Worm (Caenorhabditis elegans): ENCODE measurements around the gene btb-8.

btb-8 gene

DNA sequence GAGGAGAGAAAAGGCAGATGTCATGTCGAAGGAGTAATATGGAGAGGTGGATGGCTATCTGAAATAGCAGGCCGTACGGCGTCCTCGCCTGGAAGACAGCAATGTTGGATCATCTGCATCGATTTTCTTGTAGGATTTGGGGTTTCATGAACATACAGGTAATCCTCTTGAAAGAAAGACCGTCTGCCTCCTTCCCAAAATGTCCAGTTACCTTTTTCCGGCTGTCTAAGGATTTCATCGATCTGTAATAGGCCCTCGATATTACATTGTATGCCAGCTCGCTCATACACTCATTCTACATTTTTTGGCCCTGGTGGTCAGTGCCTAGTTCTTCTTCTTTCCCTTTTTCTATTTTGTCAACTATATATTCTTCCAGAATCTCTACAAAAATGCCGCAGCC lies at the start of gene btb-8, which contains the start of gene fbxb-5:
btb-8 (plus strand) TSS at position 377 of the 400 bp plus-strand sequence.
fbxb-5 (minus strand) TSS at position 101 of the 400 bp plus-strand sequence.
- no peak for TF ChIP-seq unc-62 (GFP tag; optimal IDR thresholded peaks at IDR 0.05)

- TF ChIP-seq unc-62 (GFP tag; optimal IDR thresholded peaks at IDR 0.05) = no peak
Observed at ce11 chrII:1676088-1676487, 46.5 kb upstream of the btb-8 start, which contains the start of gene fbxb-17. TSS of gene fbxb-17 (plus strand) at chrII:1676388.

DNA sequence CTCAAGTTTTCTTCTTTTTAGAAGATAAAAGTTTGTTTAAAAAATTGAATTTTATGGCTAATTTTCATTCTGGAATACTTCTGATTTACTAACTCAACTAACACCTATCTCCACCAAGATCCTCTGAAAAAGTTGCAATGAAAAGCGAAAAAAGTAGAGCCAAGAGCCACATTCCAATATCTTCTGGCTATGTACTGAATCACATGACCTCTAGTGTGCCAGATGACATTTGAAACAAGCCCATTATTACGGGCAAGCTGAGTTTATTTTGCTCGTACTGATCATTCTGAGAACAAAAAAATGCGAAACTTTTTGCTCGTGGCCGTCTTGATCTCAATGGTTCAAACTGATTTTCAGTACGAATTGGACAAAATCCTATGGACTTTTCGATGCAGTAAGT lies 43.5 kb upstream of the btb-8 start, which contains the start of gene irld-36:
irld-36 (plus strand) TSS at position 301 of the 400 bp plus-strand sequence.
- no peak for TF ChIP-seq unc-62 (GFP tag; optimal IDR thresholded peaks at IDR 0.05)

DNA sequence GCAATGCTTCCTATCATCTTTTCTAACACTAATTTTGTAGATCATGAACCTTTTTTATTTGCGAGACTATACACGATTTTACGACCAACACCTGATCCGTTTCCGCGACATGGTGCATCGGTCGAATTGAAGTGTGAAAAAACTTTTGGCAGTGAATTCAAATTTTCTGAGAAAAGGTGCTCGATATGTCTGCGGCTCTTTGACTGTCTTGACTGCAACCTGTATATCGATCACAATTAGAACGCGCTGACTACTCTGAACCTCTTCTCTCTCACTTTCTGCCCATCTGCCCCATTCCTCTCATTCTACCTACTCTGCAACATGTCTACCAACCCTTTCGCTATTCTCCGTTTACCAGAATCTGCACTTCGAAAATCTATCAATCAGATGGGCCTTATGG lies 40.4 kb upstream of the btb-8 start, which contains the start of gene fbxb-26:
fbxb-26 (plus strand) TSS at position 301 of the 400 bp plus-strand sequence.
- no peak for TF ChIP-seq unc-62 (GFP tag; optimal IDR thresholded peaks at IDR 0.05)

ce11 chrII:1683742-1684141 lies 38.8 kb upstream of the btb-8 start, which contains the start of gene fbxb-25:
TSS of gene fbxb-25 (plus strand) at chrII:1684042.
- TF ChIP-seq unc-62 (GFP tag; optimal IDR thresholded peaks at IDR 0.05) = no peak

DNA sequence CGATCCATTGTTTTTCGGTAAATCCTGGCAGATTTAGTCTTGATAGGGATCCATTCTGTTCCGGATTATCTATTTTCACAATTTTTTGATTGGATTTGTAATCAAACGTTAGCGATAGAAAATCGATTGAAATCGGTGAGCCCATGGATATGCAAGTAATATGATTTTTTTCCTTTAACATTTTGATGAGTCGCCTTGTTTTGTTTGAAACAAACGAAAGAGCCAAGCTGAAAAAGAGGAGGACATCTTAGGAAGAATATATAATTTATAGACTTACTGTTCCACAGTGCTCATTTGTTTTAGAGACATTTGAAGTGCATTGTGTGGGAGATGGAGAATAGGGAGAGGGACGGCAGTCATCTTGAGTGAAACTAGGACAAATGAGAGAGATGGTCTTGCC lies 33.8 kb upstream of the btb-8 start, which contains the start of the genes fbxb-18 and fbxb-19:
fbxb-18 (minus strand) TSS at position 101 of the 400 bp plus-strand sequence.
fbxb-19 (minus strand) TSS at position 369 of the 400 bp plus-strand sequence.
- no peak for TF ChIP-seq unc-62 (GFP tag; optimal IDR thresholded peaks at IDR 0.05)

- no peak for TF ChIP-seq unc-62 (GFP tag; optimal IDR thresholded peaks at IDR 0.05)
Observed at ce11 chrII:1691011-1691410, 31.6 kb upstream of the btb-8 start, which contains the start of gene fbxc-22. TSS of gene fbxc-22 (minus strand) at chrII:1691111.

DNA sequence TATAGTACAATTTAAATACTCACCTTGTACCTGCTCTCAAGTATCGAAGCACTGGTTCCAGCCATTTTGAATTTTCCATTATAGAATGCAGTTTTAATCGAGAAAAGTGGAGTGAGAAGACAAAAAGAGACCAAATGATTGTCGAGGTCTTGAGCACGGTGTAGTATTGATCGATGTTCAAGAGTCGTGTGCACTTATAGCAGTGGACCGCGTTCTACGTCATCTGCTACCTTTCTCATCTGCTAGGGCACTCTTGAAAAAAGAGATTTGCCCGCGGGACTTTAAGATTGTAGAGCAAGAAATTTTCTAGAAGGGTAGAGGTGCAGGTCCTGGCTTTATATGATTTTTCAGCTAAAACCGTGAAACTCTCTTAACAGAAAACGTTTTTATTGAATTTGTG lies 29.7 kb upstream of the btb-8 start, which contains the start of gene fbxc-21:
fbxc-21 (minus strand) TSS at position 101 of the 400 bp plus-strand sequence.
- TF ChIP-seq unc-62 (GFP tag; optimal IDR thresholded peaks at IDR 0.05) = no peak

- no peak for TF ChIP-seq unc-62 (GFP tag; optimal IDR thresholded peaks at IDR 0.05)
Observed at ce11 chrII:1694530-1694929, 28.0 kb upstream of the btb-8 start, which contains the start of gene fbxc-26. TSS of gene fbxc-26 (minus strand) at chrII:1694630.

ce11 chrII:1695861-1696260 lies 26.7 kb upstream of the btb-8 start, which contains the start of gene F58E1.13:
TSS of gene F58E1.13 (minus strand) at chrII:1695872.
- no peak for TF ChIP-seq unc-62 (GFP tag; optimal IDR thresholded peaks at IDR 0.05)

ce11 chrII:1703363-1703762 lies 19.2 kb upstream of the btb-8 start, which contains the start of gene fbxb-47:
TSS of gene fbxb-47 (minus strand) at chrII:1703463.
- TF ChIP-seq unc-62 (GFP tag; optimal IDR thresholded peaks at IDR 0.05) = no peak

DNA sequence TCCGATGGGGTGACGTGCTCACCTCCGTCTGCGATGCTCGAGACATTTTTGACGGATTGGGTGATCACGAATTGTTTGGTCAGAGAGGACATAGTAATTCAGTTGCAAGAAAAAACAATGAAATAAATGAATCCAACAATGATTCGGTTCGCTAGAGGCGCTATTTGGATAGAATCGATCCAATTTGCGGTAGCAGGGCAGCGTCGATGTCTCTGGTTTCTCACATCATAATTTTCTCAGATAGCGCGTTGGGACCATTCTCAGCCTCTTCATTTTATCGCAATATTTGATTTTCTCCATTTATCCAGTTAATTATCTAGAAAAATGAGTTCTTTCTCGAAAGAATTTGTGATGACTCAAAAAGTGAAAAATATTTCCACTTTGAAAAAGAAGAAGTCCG lies 16.2 kb upstream of the btb-8 start, which contains the start of gene sdz-18:
sdz-18 (minus strand) TSS at position 101 of the 400 bp plus-strand sequence.
- TF ChIP-seq unc-62 (GFP tag; optimal IDR thresholded peaks at IDR 0.05) = no peak

DNA sequence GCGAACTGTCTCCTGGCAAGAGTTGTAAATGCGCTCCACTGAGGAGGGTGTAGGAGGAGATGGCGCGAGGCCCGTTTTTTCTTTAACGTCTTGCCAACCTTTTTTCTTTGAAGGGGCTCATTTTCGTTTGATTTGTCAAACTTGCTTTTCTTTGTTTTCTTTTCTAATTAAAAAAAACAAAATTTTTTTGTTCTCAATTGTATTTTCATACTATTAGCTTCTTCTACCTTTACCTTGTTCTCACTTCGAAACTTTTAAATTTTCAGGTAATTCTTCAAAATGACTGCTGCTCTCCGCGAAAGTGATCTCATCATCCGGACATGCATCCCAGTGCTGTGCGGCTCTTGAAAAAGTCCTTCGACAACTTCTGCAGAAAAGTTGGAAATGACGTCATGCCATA lies 12.6 kb upstream of the btb-8 start, which contains the start of gene fbxa-184:
fbxa-184 (plus strand) TSS at position 301 of the 400 bp plus-strand sequence.
- no peak for TF ChIP-seq unc-62 (GFP tag; optimal IDR thresholded peaks at IDR 0.05)

- TF ChIP-seq unc-62 (GFP tag; optimal IDR thresholded peaks at IDR 0.05) = no peak
Observed at ce11 chrII:1712938-1713337, 9.6 kb upstream of the btb-8 start, which contains the start of gene btb-7. TSS of gene btb-7 (plus strand) at chrII:1713238.

ce11 chrII:1714772-1715353 lies 7.7 kb upstream of the btb-8 start, which contains the start of gene btb-6:
TSS of gene btb-6 (plus strand) at chrII:1715303.
- TF ChIP-seq unc-62 (GFP tag; optimal IDR thresholded peaks at IDR 0.05) = no peak

ce11 chrII:1719153-1719552 lies 3.4 kb upstream of the btb-8 start, which contains the start of gene fbxb-48:
TSS of gene fbxb-48 (minus strand) at chrII:1719253.
- TF ChIP-seq unc-62 (GFP tag; optimal IDR thresholded peaks at IDR 0.05) = no peak
